Worm (Caenorhabditis elegans) whole organism, L2 larva: ENCODE data around the gene F09E5.11.

Experiments used
- C34F6.9 ChIP-seq: fragments of 150-350 bp; optimal IDR thresholded peaks from 2 replicates; lab custom pipeline; 2014; ENCODE audit warnings: missing biosample characterization, missing genetic modification characterization
- F13H6.1 ChIP-seq: sonication (generic microtip); optimal IDR thresholded peaks from 2 replicates; lab custom pipeline; 2016; ENCODE audit warnings: missing genetic modification characterization, missing compliant biosample characterization
- R02D3.7 ChIP-seq: fragments of 150-350 bp; optimal IDR thresholded peaks from 2 replicates; lab custom pipeline; 2014; ENCODE audit warnings: missing biosample characterization, missing genetic modification characterization
- alr-1 ChIP-seq: fragments of 150-350 bp; optimal IDR thresholded peaks from 2 replicates; lab custom pipeline; 2014; ENCODE audit warnings: missing biosample characterization, missing genetic modification characterization
- blmp-1 ChIP-seq: sonication (generic microtip); optimal IDR thresholded peaks from 2 replicates; lab custom pipeline; 2017; ENCODE audit warnings: missing genetic modification characterization, mild to moderate bottlenecking, missing compliant biosample characterization, antibody characterized with exemption, moderate library complexity; ENCODE audit not compliant: insufficient read depth
- ceh-16 ChIP-seq: fragments of 150-350 bp; optimal IDR thresholded peaks from 2 replicates; lab custom pipeline; 2014; ENCODE audit warnings: missing biosample characterization, missing genetic modification characterization
- ceh-82 ChIP-seq: fragments of 150-350 bp; optimal IDR thresholded peaks from 2 replicates; lab custom pipeline; 2014; ENCODE audit warnings: missing biosample characterization, missing genetic modification characterization
- crh-2 ChIP-seq: sonication (generic microtip); optimal IDR thresholded peaks from 2 replicates; lab custom pipeline; 2017; ENCODE audit warnings: missing biosample characterization, missing genetic modification characterization
- dmd-4 ChIP-seq: sonication (generic microtip); optimal IDR thresholded peaks from 2 replicates; lab custom pipeline; 2017; ENCODE audit warnings: missing biosample characterization, missing genetic modification characterization
- egl-27 ChIP-seq: sonication (generic microtip); optimal IDR thresholded peaks from 3 replicates; lab custom pipeline; 2017; ENCODE audit warnings: missing biosample characterization, missing genetic modification reagents, missing genetic modification characterization
- elt-1 ChIP-seq: fragments of 150-350 bp; optimal IDR thresholded peaks from 2 replicates; lab custom pipeline; 2014; ENCODE audit warnings: missing biosample characterization, missing genetic modification characterization
- elt-3 ChIP-seq: sonication (generic microtip); optimal IDR thresholded peaks from 2 replicates; lab custom pipeline; 2017; ENCODE audit warnings: missing biosample characterization, missing genetic modification characterization
- gmeb-1 ChIP-seq: fragments of 150-350 bp; optimal IDR thresholded peaks from 2 replicates; lab custom pipeline; 2014; ENCODE audit warnings: missing biosample characterization, missing genetic modification characterization
- lin-13 ChIP-seq: fragments of 150-350 bp; optimal IDR thresholded peaks from 2 replicates; lab custom pipeline; 2014; ENCODE audit warnings: missing biosample characterization, missing genetic modification reagents, missing genetic modification characterization
- lin-39 ChIP-seq: fragments of 150-350 bp; optimal IDR thresholded peaks from 2 replicates; lab custom pipeline; 2014; ENCODE audit warnings: missing biosample characterization, missing genetic modification reagents, missing genetic modification characterization
- lsy-2 ChIP-seq, 2 experiments: fragments of 150-350 bp in 1 of 2; sonication (generic microtip) in 1 of 2; optimal IDR thresholded peaks; 2 replicates each; lab custom pipeline; 2014 to 2017; ENCODE audit warnings: missing biosample characterization in 2 of 2, missing genetic modification characterization in 2 of 2
- mab-5 ChIP-seq: fragments of 150-350 bp; optimal IDR thresholded peaks from 2 replicates; lab custom pipeline; 2014; ENCODE audit warnings: missing biosample characterization, missing genetic modification characterization
- mbf-1 ChIP-seq: sonication (generic microtip); optimal IDR thresholded peaks from 2 replicates; lab custom pipeline; 2017; ENCODE audit warnings: missing biosample characterization, missing genetic modification characterization
- mdl-1 ChIP-seq, 2 experiments: fragments of 150-350 bp in 1 of 2; sonication (generic microtip) in 1 of 2; optimal IDR thresholded peaks; 2 replicates each; lab custom pipeline; 2017; ENCODE audit warnings: missing biosample characterization in 2 of 2, missing genetic modification characterization in 2 of 2
- nhr-10 ChIP-seq: sonication (generic microtip); optimal IDR thresholded peaks from 2 replicates; lab custom pipeline; 2017; ENCODE audit warnings: missing biosample characterization, missing genetic modification characterization
- nhr-11 ChIP-seq: fragments of 150-350 bp; optimal IDR thresholded peaks from 2 replicates; lab custom pipeline; 2014; ENCODE audit warnings: missing biosample characterization, missing genetic modification characterization
- nhr-12 ChIP-seq: fragments of 150-350 bp; optimal IDR thresholded peaks from 2 replicates; lab custom pipeline; 2014; ENCODE audit warnings: missing biosample characterization, missing genetic modification characterization
- nhr-129 ChIP-seq: fragments of 150-350 bp; optimal IDR thresholded peaks from 2 replicates; lab custom pipeline; 2014; ENCODE audit warnings: missing biosample characterization, missing genetic modification characterization
- nhr-23 ChIP-seq: fragments of 150-350 bp; optimal IDR thresholded peaks from 2 replicates; lab custom pipeline; 2014; ENCODE audit warnings: missing biosample characterization, missing genetic modification reagents, missing genetic modification characterization
- nhr-237 ChIP-seq: fragments of 150-350 bp; optimal IDR thresholded peaks from 2 replicates; lab custom pipeline; 2014; ENCODE audit warnings: missing biosample characterization, missing genetic modification characterization
- nhr-25 ChIP-seq: fragments of 150-350 bp; sonication (generic microtip); optimal IDR thresholded peaks from 3 replicates; lab custom pipeline; 2014; ENCODE audit warnings: missing biosample characterization, missing genetic modification characterization
- nhr-6 ChIP-seq: fragments of 150-350 bp; optimal IDR thresholded peaks from 2 replicates; lab custom pipeline; 2014; ENCODE audit warnings: missing biosample characterization, missing genetic modification characterization
- nhr-77 ChIP-seq: fragments of 150-350 bp; optimal IDR thresholded peaks from 2 replicates; lab custom pipeline; 2014; ENCODE audit warnings: missing biosample characterization, missing genetic modification characterization
- peb-1 ChIP-seq: fragments of 150-350 bp; optimal IDR thresholded peaks from 2 replicates; lab custom pipeline; 2014; ENCODE audit warnings: missing biosample characterization, missing genetic modification characterization
- sem-4 ChIP-seq: fragments of 150-350 bp; optimal IDR thresholded peaks from 2 replicates; lab custom pipeline; 2014; ENCODE audit warnings: missing biosample characterization, missing genetic modification reagents, missing genetic modification characterization
- sma-3 ChIP-seq: sonication (generic microtip); optimal IDR thresholded peaks from 2 replicates; lab custom pipeline; 2016; ENCODE audit warnings: missing genetic modification reagents, missing genetic modification characterization, missing compliant biosample characterization
- sma-9 ChIP-seq, 2 experiments: fragments of 150-350 bp in 1 of 2; sonication (generic microtip) in 1 of 2; optimal IDR thresholded peaks; 2 replicates each; lab custom pipeline; 2014 to 2016; ENCODE audit warnings: missing genetic modification characterization in 2 of 2, mild to moderate bottlenecking in 1 of 2, missing biosample characterization in 1 of 2, missing compliant biosample characterization in 1 of 2, missing genetic modification reagents in 1 of 2, moderate library complexity in 1 of 2
- unc-39 ChIP-seq: fragments of 150-350 bp; optimal IDR thresholded peaks from 2 replicates; lab custom pipeline; 2014; ENCODE audit warnings: missing biosample characterization, missing genetic modification characterization
- unc-55 ChIP-seq: fragments of 150-350 bp; sonication (generic microtip); optimal IDR thresholded peaks from 3 replicates; lab custom pipeline; 2014; ENCODE audit warnings: missing biosample characterization, missing genetic modification reagents, missing genetic modification characterization
- unc-62 ChIP-seq: fragments of 150-350 bp; optimal IDR thresholded peaks from 2 replicates; lab custom pipeline; 2014; ENCODE audit warnings: missing biosample characterization, missing genetic modification reagents, missing genetic modification characterization
- zag-1 ChIP-seq: fragments of 150-350 bp; optimal IDR thresholded peaks from 2 replicates; lab custom pipeline; 2014; ENCODE audit warnings: missing biosample characterization, missing genetic modification characterization
- ztf-1 ChIP-seq: fragments of 200-800 bp; sonication (Bioruptor generic); conservative IDR thresholded peaks from 2 replicates; pipeline ENCODE4 v1.3.6; 2022; ENCODE audit warnings: missing genetic modification characterization, missing compliant biosample characterization
- ztf-4 ChIP-seq: fragments of 150-350 bp; optimal IDR thresholded peaks from 2 replicates; lab custom pipeline; 2014; ENCODE audit warnings: missing biosample characterization, missing genetic modification characterization

Gene F09E5.11

DNA sequence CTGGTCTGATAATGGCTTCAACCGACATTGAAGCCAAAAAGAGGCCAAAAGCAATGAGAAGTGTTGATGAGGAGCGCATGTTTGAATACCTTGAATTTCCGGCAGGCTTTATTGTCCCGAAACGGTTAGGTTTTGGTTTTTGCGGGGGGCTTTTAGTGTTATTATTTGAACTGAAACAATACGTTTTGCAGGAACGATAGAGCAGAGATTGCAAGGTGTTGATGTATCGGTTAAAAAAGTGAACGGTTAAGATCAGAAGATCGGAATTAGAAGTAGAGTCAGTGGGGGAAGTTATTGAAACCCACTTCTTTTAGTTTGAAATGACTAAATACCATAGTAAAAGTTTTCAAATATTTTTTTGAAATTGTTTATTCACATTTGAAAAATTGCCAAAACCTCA, 49.6 kb upstream of the F09E5.11 start, which contains the start of gene clec-141:
Gene clec-141, minus strand, starts transcription at position 101 of the 400 bp plus-strand sequence.
- TF ChIP-seq F13H6.1 (tag; lab: Kevin White, UChicago) (no peak), ceh-16 (tag; lab: Kevin White, UChicago) (no peak), lin-39 (tag; lab: Kevin White, UChicago) (no peak), ceh-82 (tag; lab: Kevin White, UChicago) (no peak), lin-13 (GFP tag; lab: Kevin White, UChicago) (no peak), ztf-4 (tag; lab: Kevin White, UChicago) (no peak), mab-5 (no peak), sma-9 (GFP tag; optimal IDR thresholded peaks at IDR 0.05; lab: Kevin White, UChicago) (no peak), sma-9 (tag; optimal IDR thresholded peaks at IDR 0.05; lab: Kevin White, UChicago) (no peak), nhr-25 (tag; lab: Kevin White, UChicago) (no peak), crh-2 (no peak), elt-1 (tag; lab: Kevin White, UChicago) (no peak), nhr-12 (tag; lab: Kevin White, UChicago) (no peak), mbf-1 (no peak), unc-39 (tag; lab: Kevin White, UChicago) (no peak), dmd-4 (tag; lab: Kevin White, UChicago) (no peak)

DNA sequence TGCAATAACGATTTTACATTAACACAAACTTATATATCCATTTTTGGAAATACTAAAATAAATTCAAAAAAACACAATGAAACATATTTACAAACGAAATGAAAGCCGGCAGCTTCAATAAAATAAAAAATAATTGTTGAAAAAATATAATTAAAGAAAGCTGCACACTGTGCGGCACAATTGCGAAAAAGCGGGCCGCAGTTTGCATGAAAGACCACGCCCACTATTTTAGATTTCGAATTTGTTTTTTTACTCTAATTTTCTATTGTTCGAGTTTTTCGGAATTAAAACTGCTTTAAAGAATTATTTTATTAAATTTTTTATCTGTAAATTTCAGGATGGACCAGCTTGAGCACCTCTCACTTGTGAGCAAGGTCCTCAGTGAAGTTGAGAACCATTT, 41.2 kb upstream of the F09E5.11 start, which contains the start of gene mog-5:
Gene mog-5, plus strand, starts transcription at position 338 of the 400 bp plus-strand sequence.
- no peak for TF ChIP-seq ceh-82 (tag; lab: Kevin White, UChicago)
- peak; percentile 12 for TF ChIP-seq sem-4
- peak; percentile 57 for TF ChIP-seq gmeb-1 (tag; lab: Kevin White, UChicago)
- TF ChIP-seq mbf-1 = no peak
- TF ChIP-seq zag-1 (tag; lab: Kevin White, UChicago) = no peak
- peak; percentile 45 for TF ChIP-seq unc-55 (GFP tag; lab: Kevin White, UChicago)
- TF ChIP-seq dmd-4 (tag; lab: Kevin White, UChicago) = no peak
- no peak for TF ChIP-seq nhr-129 (tag; lab: Kevin White, UChicago)
- peak; percentile 8 for TF ChIP-seq C34F6.9
- TF ChIP-seq nhr-77 (tag; lab: Kevin White, UChicago) = no peak
- TF ChIP-seq lin-13 (GFP tag; lab: Kevin White, UChicago) = no peak

DNA sequence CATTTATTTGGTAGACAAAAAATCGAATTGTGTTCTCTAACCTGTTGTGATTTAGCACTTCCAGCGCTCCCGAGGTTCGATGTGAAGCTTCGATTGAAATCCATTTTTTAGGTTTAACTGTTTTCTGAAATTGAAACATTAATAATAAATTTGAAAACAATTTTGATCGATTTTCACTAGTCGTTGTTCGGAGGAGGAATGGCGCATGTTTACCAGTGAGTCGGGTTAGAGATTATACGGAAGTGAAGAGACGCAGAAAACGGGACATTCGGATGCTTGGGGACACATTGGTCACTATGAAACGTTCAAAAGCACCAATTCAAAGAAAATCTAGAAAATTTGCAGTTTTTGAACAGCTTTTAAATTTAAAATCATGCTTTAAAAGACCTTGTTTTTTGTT, 40.8 kb upstream of the F09E5.11 start, which contains the start of gene fbxl-3:
Gene fbxl-3, minus strand, starts transcription at position 124 of the 400 bp plus-strand sequence.
- TF ChIP-seq ztf-1 (GFP tag; lab: Robert Waterston, UW) = no peak
- TF ChIP-seq elt-3 = no peak

DNA sequence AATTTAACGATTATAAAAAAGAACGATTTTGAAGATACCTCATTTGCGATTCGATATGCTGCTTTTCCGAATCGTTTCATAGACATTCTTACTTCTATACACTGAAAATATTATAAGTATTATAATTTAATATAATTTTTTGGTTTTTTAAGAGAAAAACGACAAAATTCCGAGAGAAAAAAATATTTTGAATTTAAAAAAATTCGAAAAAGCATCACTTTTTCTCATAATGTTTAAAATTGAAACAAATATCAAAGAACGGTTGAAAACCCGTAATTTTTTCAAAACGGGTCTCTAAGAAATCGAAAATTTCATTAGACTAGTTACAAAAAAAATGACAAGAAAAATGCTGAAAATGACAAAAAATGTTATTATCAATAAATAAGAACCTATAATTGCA, 37.6 kb upstream of the F09E5.11 start, which contains the start of gene pink-1:
Gene pink-1, minus strand, starts transcription at position 101 of the 400 bp plus-strand sequence.
- TF ChIP-seq F13H6.1 (tag; lab: Kevin White, UChicago) (no peak), nhr-77 (tag; lab: Kevin White, UChicago) (no peak), crh-2 (no peak), lsy-2 (tag; optimal IDR thresholded peaks at IDR 0.05; lab: Kevin White, UChicago) (no peak), nhr-12 (tag; lab: Kevin White, UChicago) (no peak), nhr-129 (tag; lab: Kevin White, UChicago) (no peak), mab-5 (no peak), blmp-1 (tag; lab: Kevin White, UChicago) (no peak), sma-3 (no peak), egl-27 (no peak), nhr-237 (tag; lab: Kevin White, UChicago) (no peak), R02D3.7 (tag; lab: Kevin White, UChicago) (no peak), lin-13 (GFP tag; lab: Kevin White, UChicago) (no peak), lin-39 (tag; lab: Kevin White, UChicago) (no peak), nhr-11 (tag; lab: Kevin White, UChicago) (no peak), peb-1 (no peak), nhr-10 (no peak), gmeb-1 (tag; lab: Kevin White, UChicago) (no peak)

DNA sequence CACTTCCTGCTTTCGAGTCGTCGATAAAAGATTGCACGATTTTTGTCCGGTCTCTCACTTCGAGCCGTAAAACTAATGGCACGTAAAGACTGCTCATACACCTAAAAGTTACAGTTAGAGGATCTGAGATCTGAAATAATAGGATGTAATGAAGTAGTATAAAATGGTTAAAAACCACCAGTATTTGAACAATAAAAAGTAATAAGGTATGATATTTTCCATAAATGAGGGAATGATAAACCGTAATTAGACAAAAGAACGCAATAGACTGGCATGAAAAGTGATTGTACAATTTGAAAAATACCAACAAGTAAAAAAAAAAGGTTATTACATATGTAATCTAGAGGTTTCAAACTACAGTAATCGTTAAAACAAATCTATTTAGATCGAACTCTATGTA, 35.1 kb upstream of the F09E5.11 start, which contains the start of gene brap-2:
Gene brap-2, minus strand, starts transcription at position 101 of the 400 bp plus-strand sequence.
- TF ChIP-seq alr-1 (tag; lab: Kevin White, UChicago) (no peak), crh-2 (no peak), nhr-6 (tag; lab: Kevin White, UChicago) (no peak), dmd-4 (tag; lab: Kevin White, UChicago) (no peak), blmp-1 (tag; lab: Kevin White, UChicago) (no peak), lin-13 (GFP tag; lab: Kevin White, UChicago) (no peak), C34F6.9 (no peak), R02D3.7 (tag; lab: Kevin White, UChicago) (no peak), unc-55 (GFP tag; lab: Kevin White, UChicago) (no peak), lsy-2 (tag; optimal IDR thresholded peaks at IDR 0.05; lab: Kevin White, UChicago) (no peak), mdl-1 (tag; optimal IDR thresholded peaks at IDR 0.05; lab: Kevin White, UChicago) (no peak), ztf-4 (tag; lab: Kevin White, UChicago) (no peak), unc-62 (GFP tag; lab: Kevin White, UChicago) (no peak), elt-1 (tag; lab: Kevin White, UChicago) (no peak), nhr-23 (tag; lab: Kevin White, UChicago) (no peak), unc-39 (tag; lab: Kevin White, UChicago) (no peak)
